Fruit fly (Drosophila melanogaster): ENCODE measurements around the gene muc.

muc gene

dm6 chr2L:7433957-7434736, 7.5 kb downstream of the muc start (continued):
- TF ChIP-seq eyg (GFP tag; optimal IDR thresholded peaks at IDR 0.05) (no peak), CG15514 (GFP tag; optimal IDR thresholded peaks at IDR 0.05) (peak; percentile 48), chm (GFP tag; IDR thresholded peaks at IDR 0.05) (peak; percentile 73; the same call in 1 of the 2 replicates), Lhr (GFP tag; optimal IDR thresholded peaks at IDR 0.05) (no peak), tin (GFP tag; optimal IDR thresholded peaks at IDR 0.05) (no peak), CG10543 (GFP tag; optimal IDR thresholded peaks at IDR 0.05) (peak; percentile 59), CG7928 (GFP tag; optimal IDR thresholded peaks at IDR 0.05) (peak; percentile 12), tup (GFP tag; optimal IDR thresholded peaks at IDR 0.05) (no peak), ci (GFP tag; IDR thresholded peaks at IDR 0.05) (peak; percentile 75; the same call in 2 of the 3 replicates), ase (GFP tag; IDR thresholded peaks at IDR 0.05) (0 out of 3 replicates have a peak, but pooled peaks have one; percentile 28), Opbp (GFP tag; IDR thresholded peaks at IDR 0.05; ENCODE audit: partially characterized antibody) (no peak), esg (GFP tag; conservative IDR thresholded peaks at IDR 0.05) (peak; percentile 79), da (GFP tag; optimal IDR thresholded peaks at IDR 0.05) (no peak), CG1792 (GFP tag; optimal IDR thresholded peaks at IDR 0.05) (no peak), Stat92E (GFP tag; optimal IDR thresholded peaks at IDR 0.05) (no peak), wor (GFP tag; IDR thresholded peaks at IDR 0.05) (peak; percentile 59), CG17328 (GFP tag; IDR thresholded peaks at IDR 0.05) (peak; percentile 63), MESR4 (GFP tag; optimal IDR thresholded peaks at IDR 0.05) (no peak), disco-r (GFP tag; optimal IDR thresholded peaks at IDR 0.05) (no peak), CG7786 (GFP tag; optimal IDR thresholded peaks at IDR 0.05) (peak; percentile 17), Dref (GFP tag; IDR thresholded peaks at IDR 0.05) (no peak), CG13287 (GFP tag; IDR thresholded peaks at IDR 0.05; ENCODE audit: partially characterized antibody) (no peak), Ets65A (GFP tag) (peak; percentile 55), otp (GFP tag; IDR thresholded peaks at IDR 0.05) (peak; percentile 44; the same call in 1 of the 3 replicates), CG3407 (GFP tag; optimal IDR thresholded peaks at IDR 0.05) (peak; percentile 19), nom (GFP tag; optimal IDR thresholded peaks at IDR 0.05) (no peak), CG8290 (GFP tag; optimal IDR thresholded peaks at IDR 0.05) (no peak), CG8290 (tag; optimal IDR thresholded peaks at IDR 0.05) (peak in 1 of 2 experiments; percentile 88), CG11456 (GFP tag; IDR thresholded peaks at IDR 0.05) (peak; percentile 90), D (optimal IDR thresholded peaks at IDR 0.05) (no peak), D (GFP tag; optimal IDR thresholded peaks at IDR 0.05) (peak; percentile 10), Spps (tag; optimal IDR thresholded peaks at IDR 0.05) (no peak), CG14710 (tag; optimal IDR thresholded peaks at IDR 0.05) (no peak), CG14441 (GFP tag; IDR thresholded peaks at IDR 0.05) (peak; percentile 75), trh (GFP tag; optimal IDR thresholded peaks at IDR 0.05) (no peak), CG8478 (optimal IDR thresholded peaks at IDR 0.05) (no peak), Lim3 (GFP tag; IDR thresholded peaks at IDR 0.05) (no peak), CG15073 (GFP tag; optimal IDR thresholded peaks at IDR 0.05) (no peak), CG17568 (GFP tag; optimal IDR thresholded peaks at IDR 0.05) (peak; percentile 56), ewg (GFP tag; optimal IDR thresholded peaks at IDR 0.05) (peak; percentile 25), grn (GFP tag; optimal IDR thresholded peaks at IDR 0.05) (no peak), CG30403 (GFP tag; optimal IDR thresholded peaks at IDR 0.05) (peak; percentile 42), Gsc (GFP tag; IDR thresholded peaks at IDR 0.05) (no peak), NC2α (GFP tag; optimal IDR thresholded peaks at IDR 0.05) (no peak), CG10274 (GFP tag; optimal IDR thresholded peaks at IDR 0.05) (peak; percentile 44), eve (GFP tag; optimal IDR thresholded peaks at IDR 0.05) (peak in 1 of 2 experiments; percentile 56), sd (tag; optimal IDR thresholded peaks at IDR 0.05) (peak; percentile 93), chinmo (GFP tag; IDR thresholded peaks at IDR 0.05; ENCODE audit: partially characterized antibody) (no peak), CG4707 (GFP tag; optimal IDR thresholded peaks at IDR 0.05) (no peak), insv (GFP tag; optimal IDR thresholded peaks at IDR 0.05) (peak in 1 of 2 experiments; percentile 34)

All from whole organism, embryonic.